Fruit fly (Drosophila melanogaster): ENCODE data around the gene rg.

dm6 chrX:5131598-5131997 lies 46.0 kb downstream of the rg start, which contains the start of gene Rpn13R:
- no peak for TF ChIP-seq CG14711 (tag; optimal IDR thresholded peaks at IDR 0.05)
- no peak for TF ChIP-seq kay (GFP tag; ENCODE audit: borderline replicate concordance)
- TF ChIP-seq toe (GFP tag; optimal IDR thresholded peaks at IDR 0.05): no peak
- TF ChIP-seq cnc (optimal IDR thresholded peaks at IDR 0.05): no peak
- no peak for TF ChIP-seq Crg-1 (GFP tag; optimal IDR thresholded peaks at IDR 0.05)
- TF ChIP-seq CG11617 (GFP tag; optimal IDR thresholded peaks at IDR 0.05): no peak
- TF ChIP-seq Mnt (GFP tag; optimal IDR thresholded peaks at IDR 0.05): no peak
- TF ChIP-seq cic (GFP tag; optimal IDR thresholded peaks at IDR 0.05): no peak
- no peak for TF ChIP-seq CG12768 (GFP tag; optimal IDR thresholded peaks at IDR 0.05)
- no peak for TF ChIP-seq tj (GFP tag; optimal IDR thresholded peaks at IDR 0.05)
- no peak for TF ChIP-seq CG7101 (tag; optimal IDR thresholded peaks at IDR 0.05)
- TF ChIP-seq bab1 (GFP tag; optimal IDR thresholded peaks at IDR 0.05): no peak
- TF ChIP-seq CG5204 (GFP tag; optimal IDR thresholded peaks at IDR 0.05): no peak
